Worm (Caenorhabditis elegans): ENCODE measurements around the gene F49C12.9.
A peak's percentile ranks its signal among the peaks of the same experiment; 100 is the strongest.

The F49C12.9 gene

DNA sequence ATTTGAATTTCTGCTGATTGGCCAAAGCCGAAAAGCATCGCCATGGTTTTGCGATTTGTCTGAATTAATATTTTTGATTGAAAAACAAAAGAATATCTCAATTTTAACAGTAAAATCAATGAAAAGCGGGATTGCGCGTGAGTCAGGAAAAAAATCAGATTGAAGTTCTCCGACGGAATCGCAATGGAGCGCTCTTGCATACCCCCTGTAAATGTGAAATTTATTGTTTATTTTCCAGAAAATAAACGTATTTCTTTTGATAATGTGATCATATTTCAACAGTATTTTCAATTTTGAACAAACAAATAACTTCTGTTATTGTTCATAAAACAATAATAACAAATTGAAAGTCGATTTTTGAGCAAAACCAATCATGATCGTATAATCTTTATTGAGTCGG is 25.6 kb upstream of the F49C12.9 start, which contains the start of gene vps-26 (continued):
- TF ChIP-seq Y56A3A.18 (GFP tag; IDR thresholded peaks at IDR 0.05) (no peak), K12H6.12 (tag; optimal IDR thresholded peaks at IDR 0.05) (no peak), hrde-1 (tag; optimal IDR thresholded peaks at IDR 0.05; ENCODE audit: borderline replicate concordance) (no peak), D2030.7 (GFP tag; IDR thresholded peaks at IDR 0.05) (no peak), mcd-1 (GFP tag; IDR thresholded peaks at IDR 0.05) (peak; percentile 84)

DNA sequence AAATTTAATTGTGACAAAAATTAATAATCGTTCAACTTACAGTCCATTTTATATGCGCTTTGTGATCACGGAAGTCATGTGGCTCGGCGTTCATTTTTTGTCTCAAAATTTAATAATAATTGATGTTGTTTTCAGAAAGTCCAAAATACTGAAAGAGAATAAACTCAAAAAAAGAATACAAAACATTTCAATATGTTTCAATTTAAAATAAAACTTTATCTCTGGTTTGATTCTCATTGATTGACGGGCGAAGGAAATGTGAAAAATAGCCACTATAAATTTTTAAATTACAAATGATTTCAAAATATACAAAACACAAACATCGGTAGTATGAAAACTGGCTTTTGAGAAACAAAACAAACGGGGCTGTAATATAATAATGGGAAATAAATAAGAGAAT is 23.2 kb upstream of the F49C12.9 start, which contains the start of gene T20D3.6:
Gene T20D3.6, minus strand, starts transcription at position 101 of the 400 bp plus-strand sequence.
- TF ChIP-seq F37B4.10 (GFP tag; IDR thresholded peaks at IDR 0.05) = no peak
- TF ChIP-seq F33H1.4 (GFP tag; IDR thresholded peaks at IDR 0.05) = no peak
- no peak for TF ChIP-seq somi-1 (GFP tag; optimal IDR thresholded peaks at IDR 0.05)
- no peak for TF ChIP-seq K11D2.4 (GFP tag; IDR thresholded peaks at IDR 0.05)
- no peak for TF ChIP-seq F55B11.4 (tag; optimal IDR thresholded peaks at IDR 0.05; ENCODE audit: borderline replicate concordance, insufficient read depth)
- TF ChIP-seq ZK185.1 (tag; optimal IDR thresholded peaks at IDR 0.05; ENCODE audit: poor library complexity, severe bottlenecking) = no peak
- no peak for TF ChIP-seq pbrm-1 (GFP tag; IDR thresholded peaks at IDR 0.05)
- no peak for TF ChIP-seq hmg-20 (GFP tag; IDR thresholded peaks at IDR 0.05)
- TF ChIP-seq C06A6.2 (GFP tag; conservative IDR thresholded peaks at IDR 0.05) = no peak
- TF ChIP-seq lir-1 (GFP tag; conservative IDR thresholded peaks at IDR 0.05) = no peak
- no peak for TF ChIP-seq let-607 (tag; optimal IDR thresholded peaks at IDR 0.05)

DNA sequence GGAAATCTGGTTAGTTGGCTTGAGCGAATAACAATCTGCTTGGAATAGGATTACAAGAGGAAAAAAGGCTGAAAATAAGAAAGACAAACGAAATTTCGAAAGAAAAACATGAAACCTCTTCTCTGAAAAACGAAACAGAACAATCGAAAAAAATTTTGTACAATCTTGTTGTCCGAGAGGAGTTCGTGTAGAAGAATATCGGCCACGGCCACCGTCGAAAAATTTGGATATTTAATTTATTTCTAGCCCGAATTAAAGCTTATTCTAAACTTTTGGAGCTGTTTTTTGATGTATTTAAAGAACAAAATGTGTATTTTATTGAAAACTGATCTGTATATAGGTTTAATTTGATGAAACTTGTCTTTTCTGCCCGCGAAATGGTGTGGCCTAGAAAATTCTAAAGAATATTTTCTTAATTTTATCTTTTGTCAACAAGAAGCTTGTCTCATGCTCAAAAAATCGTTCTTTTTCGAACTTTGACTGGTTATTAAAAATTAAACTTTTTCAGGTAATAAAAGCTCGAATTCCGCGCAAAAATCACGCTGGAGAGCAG is 20.6 kb upstream of the F49C12.9 start, which contains the start of gene T20D3.5:
Gene T20D3.5, plus strand, starts transcription at position 503 of the 553 bp plus-strand sequence.
- TF ChIP-seq ceh-27 (GFP tag; optimal IDR thresholded peaks at IDR 0.05) (no peak), him-1 (tag; optimal IDR thresholded peaks at IDR 0.05) (peak; percentile 45)

ce11 chrIV:9335552-9336251 is 19.7 kb upstream of the F49C12.9 start, which contains the start of the genes coa-4 and T20D3.14:
coa-4 (minus strand) TSS chrIV:9335602.
T20D3.14 (minus strand) TSS chrIV:9335909.
- TF ChIP-seq ceh-40 (GFP tag; IDR thresholded peaks at IDR 0.05) (0 out of 2 replicates have a peak, but pooled peaks have one; percentile 13), nhr-90 (tag; optimal IDR thresholded peaks at IDR 0.05) (no peak), hmg-1.2 (GFP tag; IDR thresholded peaks at IDR 0.05) (peak; percentile 75), B0336.3 (GFP tag; IDR thresholded peaks at IDR 0.05) (0 out of 2 replicates have a peak, but pooled peaks have one; percentile 26), attf-5 (GFP tag; optimal IDR thresholded peaks at IDR 0.05) (peak; percentile 43), dpff-1 (tag; optimal IDR thresholded peaks at IDR 0.05) (no peak), lir-1 (GFP tag; conservative IDR thresholded peaks at IDR 0.05) (no peak), F57C9.4 (tag; optimal IDR thresholded peaks at IDR 0.05) (no peak), ets-4 (GFP tag; optimal IDR thresholded peaks at IDR 0.05) (no peak), madf-3 (GFP tag; IDR thresholded peaks at IDR 0.05) (no peak), Y95B8A.8 (GFP tag; IDR thresholded peaks at IDR 0.05) (no peak), pha-4 (tag; optimal IDR thresholded peaks at IDR 0.05) (peak; percentile 15), F39B2.1 (GFP tag; IDR thresholded peaks at IDR 0.05) (no peak), T26A5.8 (tag; optimal IDR thresholded peaks at IDR 0.05) (no peak), egl-44 (GFP tag; IDR thresholded peaks at IDR 0.05) (0 out of 2 replicates have a peak, but pooled peaks have one; percentile 21), tbp1 (GFP tag; optimal IDR thresholded peaks at IDR 0.05) (peak; percentile 8), ZK185.1 (tag; optimal IDR thresholded peaks at IDR 0.05; ENCODE audit: poor library complexity, severe bottlenecking) (peak; percentile 53), F52B5.7 (tag; optimal IDR thresholded peaks at IDR 0.05) (no peak), B0035.1 (tag; optimal IDR thresholded peaks at IDR 0.05) (no peak), ceh-100 (GFP tag; IDR thresholded peaks at IDR 0.05) (no peak), mcd-1 (GFP tag; IDR thresholded peaks at IDR 0.05) (peak; percentile 42; the same call in 1 of the 2 replicates), lin-40 (tag; optimal IDR thresholded peaks at IDR 0.05) (peak; percentile 32), mxl-1 (tag; optimal IDR thresholded peaks at IDR 0.05) (no peak), K12H6.12 (tag; optimal IDR thresholded peaks at IDR 0.05) (no peak), ztf-18 (tag; optimal IDR thresholded peaks at IDR 0.05) (no peak), nhr-80 (tag; optimal IDR thresholded peaks at IDR 0.05) (peak; percentile 71)
